Worm (Caenorhabditis elegans) whole organism, L4 larva: ENCODE measurements around the gene Y53G8B.1.

Experiments used
- T20F7.1 ChIP-seq: fragments of 200-800 bp; sonication (Bioruptor generic); optimal IDR thresholded peaks from 2 replicates; lab custom pipeline; 2018; ENCODE audit warnings: mild to moderate bottlenecking, missing genetic modification characterization, missing compliant biosample characterization
- ama-1 ChIP-seq: fragments of 150-350 bp; optimal IDR thresholded peaks from 2 replicates; lab custom pipeline; 2014; ENCODE audit warnings: inconsistent platforms, mixed read lengths

DNA sequence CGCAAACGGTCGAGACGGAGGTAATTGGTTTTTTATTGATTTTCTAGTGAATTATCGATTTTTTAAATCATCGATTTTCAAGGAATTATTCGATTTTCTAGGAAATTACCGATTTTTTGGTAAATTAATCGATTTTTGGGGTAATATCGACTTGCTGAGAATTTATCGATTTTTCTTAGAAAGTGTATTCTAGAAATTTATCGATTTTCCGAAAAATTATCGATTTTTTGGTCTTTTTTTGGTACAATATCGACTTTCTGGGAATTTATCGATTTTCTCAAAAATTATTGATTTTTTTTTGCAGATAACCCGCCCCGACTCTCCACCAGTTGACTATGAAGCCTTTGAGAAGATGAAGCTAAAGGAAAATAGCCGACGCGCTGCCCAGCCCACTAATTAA, 41.5 kb downstream of the Y53G8B.1 start:
- TF ChIP-seq T20F7.1 (GFP tag; lab: Kevin White, UChicago) (no peak), ama-1 (lab: Kevin White, UChicago) (no peak)
